Fruit fly (Drosophila melanogaster) whole organism: ENCODE data around the gene VhaM9.7-a.

ENCODE experiments used
- CG8478 ChIP-seq: fragments of >200 bp; optimal IDR thresholded peaks from 2 replicates; lab custom pipeline; 2018; ENCODE audit warnings: inconsistent platforms
- Dll ChIP-seq: fragments of >200 bp; optimal IDR thresholded peaks from 2 replicates; lab custom pipeline; 2017
- EcR ChIP-seq, 2 experiments: fragments of >200 bp; optimal IDR thresholded peaks; 2 replicates each; lab custom pipeline; 2017; ENCODE audit warnings: missing biosample characterization in 2 of 2, missing genetic modification characterization in 2 of 2, missing genetic modification reagents in 2 of 2
- pan ChIP-seq: fragments of >200 bp; optimal IDR thresholded peaks from 2 replicates; lab custom pipeline; 2017
- psq ChIP-seq: fragments of >200 bp; optimal IDR thresholded peaks from 2 replicates; lab custom pipeline; 2017
- usp ChIP-seq: fragments of >200 bp; optimal IDR thresholded peaks from 2 replicates; lab custom pipeline; 2017; ENCODE audit warnings: missing biosample characterization, missing genetic modification characterization, mixed read lengths

Gene VhaM9.7-a

dm6 chr3L:4262384-4262783, at the start of gene VhaM9.7-a, which contains the start of gene CG11586:
VhaM9.7-a (plus strand) TSS chr3L:4262705.
CG11586 (minus strand) TSS chr3L:4262470.
- TF ChIP-seq EcR (GFP tag; optimal IDR thresholded peaks at IDR 0.05; lab: Kevin White, UChicago) (no peak), CG8478 (lab: Kevin White, UChicago) (no peak), Dll (lab: Kevin White, UChicago) (no peak), usp (no peak), psq (lab: Kevin White, UChicago) (no peak), pan (lab: Kevin White, UChicago) (no peak)

dm6 chr3L:4212815-4213214, 49.7 kb upstream of the VhaM9.7-a start, which contains the start of gene Cpr64Ac:
Cpr64Ac (minus strand) TSS chr3L:4212915.
- TF ChIP-seq pan (lab: Kevin White, UChicago) (no peak), psq (lab: Kevin White, UChicago) (no peak), usp (no peak), EcR (GFP tag; optimal IDR thresholded peaks at IDR 0.05; lab: Kevin White, UChicago) (no peak), CG8478 (lab: Kevin White, UChicago) (no peak), Dll (lab: Kevin White, UChicago) (no peak)

- TF ChIP-seq psq (lab: Kevin White, UChicago) (no peak), EcR (GFP tag; optimal IDR thresholded peaks at IDR 0.05; lab: Kevin White, UChicago) (no peak), usp (no peak), pan (lab: Kevin White, UChicago) (no peak), CG8478 (lab: Kevin White, UChicago) (no peak)
Measured at dm6 chr3L:4215079-4215478, 47.4 kb upstream of the VhaM9.7-a start, which contains the start of gene Cpr64Ad. Cpr64Ad (plus strand) TSS chr3L:4215379.

- no peak for TF ChIP-seq EcR (GFP tag; optimal IDR thresholded peaks at IDR 0.05; lab: Kevin White, UChicago)
- TF ChIP-seq Dll (lab: Kevin White, UChicago): no peak
- no peak for TF ChIP-seq usp
- no peak for TF ChIP-seq pan (lab: Kevin White, UChicago)
- no peak for TF ChIP-seq CG8478 (lab: Kevin White, UChicago)
- no peak for TF ChIP-seq psq (lab: Kevin White, UChicago)
Measured at dm6 chr3L:4219291-4220228, 42.9 kb upstream of the VhaM9.7-a start.

- TF ChIP-seq pan (lab: Kevin White, UChicago) (no peak), usp (no peak), psq (lab: Kevin White, UChicago) (no peak), Dll (lab: Kevin White, UChicago) (no peak), EcR (GFP tag; optimal IDR thresholded peaks at IDR 0.05; lab: Kevin White, UChicago) (no peak), CG8478 (lab: Kevin White, UChicago) (no peak)
Measured at dm6 chr3L:4220679-4221078, 41.8 kb upstream of the VhaM9.7-a start.

dm6 chr3L:4221226-4221770, 41.2 kb upstream of the VhaM9.7-a start:
- no peak for TF ChIP-seq psq (lab: Kevin White, UChicago)
- no peak for TF ChIP-seq Dll (lab: Kevin White, UChicago)
- no peak for TF ChIP-seq pan (lab: Kevin White, UChicago)
- no peak for TF ChIP-seq EcR (GFP tag; optimal IDR thresholded peaks at IDR 0.05; lab: Kevin White, UChicago)
- TF ChIP-seq usp: no peak
- no peak for TF ChIP-seq CG8478 (lab: Kevin White, UChicago)

dm6 chr3L:4221792-4222191, 40.7 kb upstream of the VhaM9.7-a start:
- TF ChIP-seq Dll (lab: Kevin White, UChicago) (no peak), EcR (GFP tag; optimal IDR thresholded peaks at IDR 0.05; lab: Kevin White, UChicago) (no peak)

- TF ChIP-seq pan (lab: Kevin White, UChicago) (no peak), EcR (GFP tag; optimal IDR thresholded peaks at IDR 0.05; lab: Kevin White, UChicago) (no peak), psq (lab: Kevin White, UChicago) (no peak), Dll (lab: Kevin White, UChicago) (no peak), CG8478 (lab: Kevin White, UChicago) (no peak), usp (no peak)
Measured at dm6 chr3L:4225647-4226470, 36.6 kb upstream of the VhaM9.7-a start.

dm6 chr3L:4227164-4227563, 35.3 kb upstream of the VhaM9.7-a start, which contains the start of gene CG46460:
CG46460 (minus strand) TSS chr3L:4227302.
- TF ChIP-seq pan (lab: Kevin White, UChicago): no peak
- TF ChIP-seq Dll (lab: Kevin White, UChicago): peak; percentile 70
- peak; percentile 15 for TF ChIP-seq CG8478 (lab: Kevin White, UChicago)

- TF ChIP-seq CG8478 (lab: Kevin White, UChicago) (no peak), Dll (lab: Kevin White, UChicago) (peak; percentile 5)
Measured at dm6 chr3L:4228187-4228836, 34.2 kb upstream of the VhaM9.7-a start.
